Fruit fly (Drosophila melanogaster): ENCODE results near the gene CG3982.

The CG3982 gene

dm6 chr3L:9398028-9398427, 19.2 kb downstream of the CG3982 start:
- no peak for TF ChIP-seq ttk (optimal IDR thresholded peaks at IDR 0.05)
- no peak for TF ChIP-seq Sin3A (optimal IDR thresholded peaks at IDR 0.05)
- TF ChIP-seq Myc (optimal IDR thresholded peaks at IDR 0.05): no peak
- no peak for TF ChIP-seq insv (optimal IDR thresholded peaks at IDR 0.05)
- TF ChIP-seq psq (optimal IDR thresholded peaks at IDR 0.05): no peak

- TF ChIP-seq Myc (optimal IDR thresholded peaks at IDR 0.05): no peak
- no peak for TF ChIP-seq Sin3A (optimal IDR thresholded peaks at IDR 0.05)
- TF ChIP-seq psq (optimal IDR thresholded peaks at IDR 0.05): no peak
- TF ChIP-seq insv (optimal IDR thresholded peaks at IDR 0.05): no peak
- TF ChIP-seq h (optimal IDR thresholded peaks at IDR 0.05): no peak
- no peak for TF ChIP-seq ttk (optimal IDR thresholded peaks at IDR 0.05)
These were observed 20.0 kb downstream of the CG3982 start for dm6 chr3L:9397156-9397555.

- TF ChIP-seq ttk (optimal IDR thresholded peaks at IDR 0.05) (no peak), Myc (optimal IDR thresholded peaks at IDR 0.05) (no peak), Sin3A (optimal IDR thresholded peaks at IDR 0.05) (no peak), h (optimal IDR thresholded peaks at IDR 0.05) (no peak), insv (optimal IDR thresholded peaks at IDR 0.05) (no peak), psq (optimal IDR thresholded peaks at IDR 0.05) (no peak)
These were observed 20.5 kb downstream of the CG3982 start for dm6 chr3L:9396704-9397103.

- TF ChIP-seq insv (optimal IDR thresholded peaks at IDR 0.05) (no peak), Myc (optimal IDR thresholded peaks at IDR 0.05) (no peak), Sin3A (optimal IDR thresholded peaks at IDR 0.05) (no peak), ttk (optimal IDR thresholded peaks at IDR 0.05) (no peak), psq (optimal IDR thresholded peaks at IDR 0.05) (no peak), h (optimal IDR thresholded peaks at IDR 0.05) (no peak)
These were observed 21.1 kb downstream of the CG3982 start for dm6 chr3L:9396038-9396437.

- no peak for TF ChIP-seq h (optimal IDR thresholded peaks at IDR 0.05)
- TF ChIP-seq insv (optimal IDR thresholded peaks at IDR 0.05): no peak
- TF ChIP-seq ttk (optimal IDR thresholded peaks at IDR 0.05): no peak
- TF ChIP-seq Myc (optimal IDR thresholded peaks at IDR 0.05): no peak
- TF ChIP-seq psq (optimal IDR thresholded peaks at IDR 0.05): no peak
- no peak for TF ChIP-seq Sin3A (optimal IDR thresholded peaks at IDR 0.05)
These were observed 25.7 kb downstream of the CG3982 start for dm6 chr3L:9391340-9391980.

- TF ChIP-seq Sin3A (optimal IDR thresholded peaks at IDR 0.05) (no peak), psq (optimal IDR thresholded peaks at IDR 0.05) (no peak), Myc (optimal IDR thresholded peaks at IDR 0.05) (no peak), insv (optimal IDR thresholded peaks at IDR 0.05) (no peak)
These were observed 32.6 kb downstream of the CG3982 start for dm6 chr3L:9384445-9385079.

- TF ChIP-seq h (optimal IDR thresholded peaks at IDR 0.05): no peak
- TF ChIP-seq ttk (optimal IDR thresholded peaks at IDR 0.05): no peak
- no peak for TF ChIP-seq insv (optimal IDR thresholded peaks at IDR 0.05)
- no peak for TF ChIP-seq psq (optimal IDR thresholded peaks at IDR 0.05)
- TF ChIP-seq Myc (optimal IDR thresholded peaks at IDR 0.05): no peak
- TF ChIP-seq Sin3A (optimal IDR thresholded peaks at IDR 0.05): no peak
These were observed 33.7 kb downstream of the CG3982 start, which contains the start of gene Hsp27 for dm6 chr3L:9383345-9384075. Gene Hsp27, plus strand, starts transcription at chr3L:9384063.

- TF ChIP-seq Myc (optimal IDR thresholded peaks at IDR 0.05) (no peak), ttk (optimal IDR thresholded peaks at IDR 0.05) (no peak), psq (optimal IDR thresholded peaks at IDR 0.05) (no peak), insv (optimal IDR thresholded peaks at IDR 0.05) (no peak), Sin3A (optimal IDR thresholded peaks at IDR 0.05) (no peak), h (optimal IDR thresholded peaks at IDR 0.05) (no peak)
These were observed 35.6 kb downstream of the CG3982 start, which contains the start of gene Hsp23 for dm6 chr3L:9381602-9382001. Gene Hsp23, plus strand, starts transcription at chr3L:9381882.

dm6 chr3L:9380344-9380849, 36.8 kb downstream of the CG3982 start:
- TF ChIP-seq Myc (optimal IDR thresholded peaks at IDR 0.05): no peak

- TF ChIP-seq Myc (optimal IDR thresholded peaks at IDR 0.05) (no peak), Sin3A (optimal IDR thresholded peaks at IDR 0.05) (no peak), psq (optimal IDR thresholded peaks at IDR 0.05) (no peak), ttk (optimal IDR thresholded peaks at IDR 0.05) (no peak), insv (optimal IDR thresholded peaks at IDR 0.05) (no peak), h (optimal IDR thresholded peaks at IDR 0.05) (no peak)
These were observed 37.5 kb downstream of the CG3982 start, which contains the start of gene Hsp67Ba for dm6 chr3L:9379484-9380343. Gene Hsp67Ba, minus strand, starts transcription at chr3L:9379534.

- TF ChIP-seq insv (optimal IDR thresholded peaks at IDR 0.05): no peak
- TF ChIP-seq psq (optimal IDR thresholded peaks at IDR 0.05): no peak
- no peak for TF ChIP-seq Sin3A (optimal IDR thresholded peaks at IDR 0.05)
- TF ChIP-seq Myc (optimal IDR thresholded peaks at IDR 0.05): no peak
- TF ChIP-seq h (optimal IDR thresholded peaks at IDR 0.05): no peak
- no peak for TF ChIP-seq ttk (optimal IDR thresholded peaks at IDR 0.05)
These were observed 39.8 kb downstream of the CG3982 start, which contains the start of gene Hsp26 for dm6 chr3L:9377198-9378035. Gene Hsp26, minus strand, starts transcription at chr3L:9377427.

Data from Kc167 (cell line).